Worm (Caenorhabditis elegans) whole organism, L3 larva: ENCODE measurements around the gene acr-5.

ENCODE experiments used
- nhr-25 ChIP-seq: sonication (generic microtip); optimal IDR thresholded peaks from 2 replicates; lab custom pipeline; 2017; ENCODE audit warnings: missing biosample characterization, missing genetic modification characterization
- sea-2 ChIP-seq: fragments of 150-350 bp; sonication (generic microtip); optimal IDR thresholded peaks from 4 replicates; lab custom pipeline; 2014; ENCODE audit warnings: missing biosample characterization, missing genetic modification reagents, missing genetic modification characterization
- snpc-4 ChIP-seq: fragments of 150-350 bp; optimal IDR thresholded peaks from 2 replicates; lab custom pipeline; 2014; ENCODE audit warnings: missing biosample characterization, missing genetic modification characterization

ce11 chrIII:6509301-6509700 is 5.3 kb downstream of the acr-5 start:
- TF ChIP-seq snpc-4 (tag; lab: Kevin White, UChicago) (no peak), sea-2 (GFP tag; lab: Kevin White, UChicago) (no peak), nhr-25 (tag; lab: Kevin White, UChicago) (no peak)
